Worm (Caenorhabditis elegans) whole organism, young adult: Measurements from ENCODE around the gene lido-17.
A peak's percentile ranks its signal among the peaks of the same experiment; 100 is the strongest.

Experiments used
- B0261.1 ChIP-seq: sonication (generic microtip); optimal IDR thresholded peaks from 2 replicates; lab custom pipeline; 2016; ENCODE audit warnings: mild to moderate bottlenecking, missing genetic modification characterization, moderate library complexity, missing compliant biosample characterization
- C17E4.6 ChIP-seq: fragments of 200-800 bp; sonication (Bioruptor generic); IDR thresholded peaks from 2 replicates; pipeline ENCODE4 v1.3.6; 2022; ENCODE audit warnings: missing genetic modification reagents, missing genetic modification characterization, missing compliant biosample characterization
- F55B11.4 ChIP-seq: sonication (generic microtip); optimal IDR thresholded peaks from 2 replicates; lab custom pipeline; 2016; ENCODE audit warnings: missing compliant biosample characterization, missing genetic modification characterization, borderline replicate concordance; ENCODE audit not compliant: insufficient read depth
- T07F8.4 ChIP-seq: sonication (generic microtip); optimal IDR thresholded peaks from 2 replicates; lab custom pipeline; 2016; ENCODE audit warnings: mild to moderate bottlenecking, missing genetic modification characterization, moderate library complexity, missing compliant biosample characterization
- Y56A3A.18 ChIP-seq: fragments of 200-800 bp; sonication (Bioruptor generic); IDR thresholded peaks from 2 replicates; pipeline ENCODE4 v1.3.6; 2022; ENCODE audit warnings: missing genetic modification reagents, missing genetic modification characterization, missing compliant biosample characterization
- Y67H2A.10 ChIP-seq: fragments of 200-800 bp; sonication (Bioruptor generic); conservative IDR thresholded peaks from 2 replicates; pipeline ENCODE4 v1.3.6; 2022; ENCODE audit warnings: missing genetic modification reagents, missing genetic modification characterization, missing compliant biosample characterization
- ama-1 ChIP-seq, 3 experiments: fragments of 150-350 bp in 1 of 3; sonication (generic microtip) in 2 of 3; optimal IDR thresholded peaks; 2 replicates each; lab custom pipeline; 2014 to 2018; ENCODE audit warnings: missing biosample characterization in 2 of 3, missing genetic modification characterization in 2 of 3, missing genetic modification reagents in 2 of 3
- athp-1 ChIP-seq: sonication (generic microtip); optimal IDR thresholded peaks from 2 replicates; lab custom pipeline; 2017; ENCODE audit warnings: mild to moderate bottlenecking, missing genetic modification characterization, missing compliant biosample characterization
- bed-1 ChIP-seq: fragments of 200-800 bp; sonication (Bioruptor generic); IDR thresholded peaks from 2 replicates; pipeline ENCODE4 v1.3.6; 2022; ENCODE audit warnings: missing genetic modification reagents, missing genetic modification characterization, missing compliant biosample characterization
- cebp-1 ChIP-seq, 2 experiments: fragments of 200-800 bp in 1 of 2; sonication (Bioruptor generic) in 1 of 2; sonication (generic microtip) in 1 of 2; IDR thresholded peaks in 1 of 2; optimal IDR thresholded peaks in 1 of 2; 2 replicates each; pipeline versions ENCODE4 v1.3.6 to Lab custom; 2017 to 2022; ENCODE audit warnings: missing compliant biosample characterization in 2 of 2, missing genetic modification characterization in 2 of 2, mild to moderate bottlenecking in 1 of 2, missing genetic modification reagents in 1 of 2, moderate library complexity in 1 of 2
- ceh-79 ChIP-seq: sonication (generic microtip); optimal IDR thresholded peaks from 2 replicates; lab custom pipeline; 2017; ENCODE audit warnings: mild to moderate bottlenecking, missing genetic modification characterization, missing compliant biosample characterization
- dpff-1 ChIP-seq: sonication (generic microtip); optimal IDR thresholded peaks from 2 replicates; lab custom pipeline; 2017; ENCODE audit warnings: mild to moderate bottlenecking, missing genetic modification characterization, missing compliant biosample characterization
- efl-1 ChIP-seq: fragments of 150-350 bp; optimal IDR thresholded peaks from 2 replicates; lab custom pipeline; 2014; ENCODE audit warnings: missing biosample characterization, missing genetic modification reagents, missing genetic modification characterization
- egl-18 ChIP-seq: fragments of 200-800 bp; sonication (Bioruptor generic); IDR thresholded peaks from 2 replicates; pipeline ENCODE4 v1.3.6; 2022; ENCODE audit warnings: missing genetic modification reagents, missing genetic modification characterization, missing compliant biosample characterization
- egl-44 ChIP-seq: fragments of 200-800 bp; sonication (Bioruptor generic); IDR thresholded peaks from 2 replicates; pipeline ENCODE4 v1.3.6; 2022; ENCODE audit warnings: missing genetic modification reagents, missing genetic modification characterization, missing compliant biosample characterization
- egrh-3 ChIP-seq: fragments of 200-800 bp; sonication (Bioruptor generic); IDR thresholded peaks from 2 replicates; pipeline ENCODE4 v1.3.6; 2022; ENCODE audit warnings: missing genetic modification reagents, missing genetic modification characterization, missing compliant biosample characterization
- ekl-4 ChIP-seq: fragments of 200-800 bp; sonication (Bioruptor generic); IDR thresholded peaks from 2 replicates; pipeline ENCODE4 v1.3.6; 2022; ENCODE audit warnings: missing genetic modification reagents, missing genetic modification characterization, missing compliant biosample characterization
- hlh-26 ChIP-seq: fragments of 200-800 bp; sonication (Bioruptor generic); conservative IDR thresholded peaks from 2 replicates; pipeline ENCODE4 v1.3.6; 2022; ENCODE audit warnings: missing genetic modification reagents, missing genetic modification characterization, missing compliant biosample characterization
- hmg-20 ChIP-seq: fragments of 200-800 bp; sonication (Bioruptor generic); IDR thresholded peaks from 2 replicates; pipeline ENCODE4 v1.3.6; 2022; ENCODE audit warnings: missing genetic modification reagents, missing genetic modification characterization, missing compliant biosample characterization
- hrde-1 ChIP-seq: sonication (generic microtip); optimal IDR thresholded peaks from 2 replicates; lab custom pipeline; 2016; ENCODE audit warnings: missing genetic modification characterization, mild to moderate bottlenecking, missing compliant biosample characterization, moderate library complexity, missing genotype, missing genetic modification reagents, borderline replicate concordance
- let-526 ChIP-seq: fragments of 200-800 bp; sonication (Bioruptor generic); IDR thresholded peaks from 2 replicates; pipeline ENCODE4 v1.3.6; 2022; ENCODE audit warnings: missing genetic modification reagents, missing genetic modification characterization, missing compliant biosample characterization
- madf-10 ChIP-seq: sonication (generic microtip); optimal IDR thresholded peaks from 2 replicates; lab custom pipeline; 2016; ENCODE audit warnings: mild to moderate bottlenecking, missing genetic modification characterization, missing compliant biosample characterization
- madf-6 ChIP-seq: fragments of 200-800 bp; sonication (Bioruptor generic); IDR thresholded peaks from 2 replicates; pipeline ENCODE4 v1.3.6; 2022; ENCODE audit warnings: missing genetic modification reagents, missing genetic modification characterization, missing compliant biosample characterization
- mxl-1 ChIP-seq: sonication (generic microtip); optimal IDR thresholded peaks from 2 replicates; lab custom pipeline; 2016; ENCODE audit warnings: missing genetic modification characterization, missing compliant biosample characterization
- snpc-3.4 ChIP-seq: sonication (generic microtip); optimal IDR thresholded peaks from 2 replicates; lab custom pipeline; 2017; ENCODE audit warnings: missing genetic modification characterization, mild to moderate bottlenecking, missing compliant biosample characterization, antibody characterized with exemption, moderate library complexity, missing genotype, missing genetic modification reagents
- tlf-1 ChIP-seq: fragments of 200-800 bp; sonication (Bioruptor generic); optimal IDR thresholded peaks from 2 replicates; lab custom pipeline; 2018; ENCODE audit warnings: mild to moderate bottlenecking, missing genetic modification characterization, missing compliant biosample characterization
- unc-130 ChIP-seq: sonication (generic microtip); optimal IDR thresholded peaks from 2 replicates; lab custom pipeline; 2016; ENCODE audit warnings: missing genetic modification reagents, missing genetic modification characterization, missing compliant biosample characterization
- xnd-1 ChIP-seq: sonication (generic microtip); optimal IDR thresholded peaks from 2 replicates; lab custom pipeline; 2016; ENCODE audit warnings: missing genotype, missing genetic modification reagents, missing genetic modification characterization, missing compliant biosample characterization
- ztf-26 ChIP-seq: sonication (generic microtip); optimal IDR thresholded peaks from 2 replicates; lab custom pipeline; 2017; ENCODE audit warnings: missing genetic modification characterization, missing compliant biosample characterization
- ztf-28 ChIP-seq: fragments of 200-800 bp; sonication (Bioruptor generic); IDR thresholded peaks from 2 replicates; pipeline ENCODE4 v1.3.6; 2022; ENCODE audit warnings: missing genetic modification reagents, missing genetic modification characterization, missing compliant biosample characterization

Gene lido-17

ce11 chrII:9405013-9405412 is 12.4 kb upstream of the lido-17 start:
- peak; percentile 94 for TF ChIP-seq egrh-3 (GFP tag; lab: Robert Waterston, UW)

DNA sequence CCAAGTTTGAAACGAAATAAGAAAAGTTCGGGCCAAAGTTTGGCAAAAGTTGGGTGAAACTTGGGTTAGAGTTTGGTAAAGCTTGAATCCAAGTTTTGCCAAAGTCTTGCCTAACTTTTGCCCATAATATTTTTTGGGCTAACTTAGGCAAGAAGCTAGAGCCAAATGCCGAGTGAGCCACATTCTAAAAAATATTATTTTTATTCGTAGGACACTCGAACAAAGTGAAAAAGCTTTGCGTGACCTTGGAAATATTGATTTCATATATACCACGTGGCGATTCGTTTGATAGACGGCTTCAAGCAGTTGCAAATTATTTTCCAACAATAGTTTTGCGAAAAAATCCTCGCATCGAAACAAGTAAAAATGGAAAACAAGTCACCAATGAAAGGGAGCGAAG is 11.2 kb upstream of the lido-17 start, which contains the start of gene Y51B9A.5:
TSS of gene Y51B9A.5 (plus strand) at position 301 of the 400 bp plus-strand sequence.
- TF ChIP-seq mxl-1 (tag; lab: Kevin White, UChicago) (no peak), tlf-1 (GFP tag; lab: Kevin White, UChicago) (no peak), let-526 (GFP tag; lab: Robert Waterston, UW) (no peak), hrde-1 (tag; lab: Kevin White, UChicago) (no peak), hlh-26 (GFP tag; lab: Robert Waterston, UW) (no peak), ztf-28 (GFP tag; lab: Robert Waterston, UW) (no peak), F55B11.4 (tag; lab: Kevin White, UChicago) (no peak), T07F8.4 (tag; lab: Kevin White, UChicago) (no peak), madf-6 (GFP tag; lab: Robert Waterston, UW) (no peak), snpc-3.4 (no peak), hmg-20 (no peak), athp-1 (tag; lab: Kevin White, UChicago) (no peak), unc-130 (GFP tag; lab: Kevin White, UChicago) (no peak), ceh-79 (tag; lab: Kevin White, UChicago) (no peak), ekl-4 (GFP tag; lab: Robert Waterston, UW) (no peak), efl-1 (GFP tag; lab: Kevin White, UChicago) (no peak), madf-10 (tag; lab: Kevin White, UChicago) (no peak), dpff-1 (tag; lab: Kevin White, UChicago) (no peak)

DNA sequence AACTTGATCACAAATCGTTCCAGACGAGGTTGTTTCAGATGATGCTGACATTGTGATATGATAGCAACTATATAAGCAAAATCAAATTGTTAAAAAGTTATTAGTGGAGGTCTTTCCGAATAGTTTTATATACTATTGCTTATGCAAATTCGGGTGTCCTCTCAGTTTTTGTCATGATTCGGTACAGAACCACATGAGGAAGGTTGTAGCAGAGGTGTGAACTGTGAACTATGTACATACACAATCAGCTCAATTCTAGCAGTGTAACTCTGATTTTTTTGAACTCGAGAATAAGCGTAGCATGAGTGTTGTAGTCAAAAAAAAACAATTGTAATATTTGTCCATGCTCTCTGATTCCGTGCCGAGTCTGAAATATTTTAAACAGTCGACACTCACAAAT is 10.5 kb upstream of the lido-17 start, which contains the start of gene Y51B9A.6:
TSS of gene Y51B9A.6 (minus strand) at position 101 of the 400 bp plus-strand sequence.
- TF ChIP-seq xnd-1 (tag; lab: Kevin White, UChicago), result no peak
- TF ChIP-seq Y56A3A.18 (GFP tag; lab: Robert Waterston, UW), result no peak
- TF ChIP-seq hmg-20, result no peak
- no peak for TF ChIP-seq ama-1 (optimal IDR thresholded peaks at IDR 0.05; lab: Kevin White, UChicago)
- TF ChIP-seq ama-1 (GFP tag; optimal IDR thresholded peaks at IDR 0.05; lab: Kevin White, UChicago), result no peak
- no peak for TF ChIP-seq B0261.1 (tag; lab: Kevin White, UChicago)
- no peak for TF ChIP-seq Y67H2A.10 (GFP tag; lab: Robert Waterston, UW)
- TF ChIP-seq, all 124 proteins: peak for 0

DNA sequence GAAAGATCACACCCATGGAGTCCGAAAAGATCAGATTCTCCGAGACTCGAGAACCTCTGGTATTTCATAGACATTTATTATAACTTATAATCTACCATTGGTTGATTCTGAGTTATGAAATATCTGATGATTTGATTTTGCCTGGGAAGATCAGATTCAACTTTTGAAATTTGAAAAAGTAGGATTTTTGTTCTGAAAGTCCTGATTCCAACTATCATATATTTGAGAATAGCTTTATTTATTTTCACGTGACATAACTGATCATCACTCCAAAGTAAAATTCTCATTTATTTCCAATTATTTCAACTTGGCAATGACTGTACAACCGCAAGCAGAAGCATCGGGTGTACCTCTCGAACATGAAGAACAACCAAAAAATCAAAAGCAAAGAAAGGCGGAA is 7.1 kb upstream of the lido-17 start, which contains the start of gene Y51B9A.7:
TSS of gene Y51B9A.7 (plus strand) at position 301 of the 400 bp plus-strand sequence.
- TF ChIP-seq ztf-26 (tag; lab: Kevin White, UChicago) (no peak), egl-44 (GFP tag; lab: Robert Waterston, UW) (no peak), tlf-1 (GFP tag; lab: Kevin White, UChicago) (no peak), bed-1 (GFP tag; lab: Robert Waterston, UW) (no peak), C17E4.6 (GFP tag; lab: Robert Waterston, UW) (no peak), egl-18 (GFP tag; lab: Robert Waterston, UW) (no peak), xnd-1 (tag; lab: Kevin White, UChicago) (no peak), cebp-1 (GFP tag; IDR thresholded peaks at IDR 0.05; lab: Robert Waterston, UW) (no peak), cebp-1 (tag; optimal IDR thresholded peaks at IDR 0.05; lab: Kevin White, UChicago) (no peak)
- TF ChIP-seq, all 124 proteins: peak for 0
